Worm (Caenorhabditis elegans): Measurements from ENCODE around the gene spr-1.

The spr-1 gene

DNA sequence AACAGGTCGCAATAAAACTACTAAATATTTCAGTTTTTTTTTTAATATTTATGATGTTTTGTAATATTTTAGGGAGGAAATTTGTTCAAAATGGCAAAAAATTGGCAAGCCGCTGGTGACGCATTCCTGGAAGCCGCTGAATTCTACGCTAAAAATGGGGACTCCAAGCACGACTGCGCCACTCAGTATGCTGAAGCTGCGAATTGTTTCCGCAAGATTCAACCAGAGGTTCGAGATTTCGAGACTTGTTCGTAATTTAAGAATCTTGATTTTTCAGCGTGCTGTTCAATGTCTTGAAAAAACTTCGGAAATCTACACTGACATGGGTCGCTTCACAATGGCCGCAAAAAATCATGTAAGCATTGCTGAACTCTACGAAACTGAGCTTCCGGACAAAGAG lies 2.5 kb upstream of the spr-1 start:
- 0 out of 2 replicates have a peak, but pooled peaks have one; percentile 57 for TF ChIP-seq hsf-1 (GFP tag; IDR thresholded peaks at IDR 0.05)
- no peak for TF ChIP-seq nhr-80 (tag; optimal IDR thresholded peaks at IDR 0.05)
- TF ChIP-seq cebp-1 (GFP tag; IDR thresholded peaks at IDR 0.05): no peak
- TF ChIP-seq cebp-1 (tag; optimal IDR thresholded peaks at IDR 0.05): peak; percentile 9
- TF ChIP-seq fkh-3 (tag; optimal IDR thresholded peaks at IDR 0.05): no peak
- TF ChIP-seq lin-26 (GFP tag; IDR thresholded peaks at IDR 0.05): 0 out of 2 replicates have a peak, but pooled peaks have one; percentile 40
- no peak for TF ChIP-seq repo-1 (tag; optimal IDR thresholded peaks at IDR 0.05)
- TF ChIP-seq snpc-4 (GFP tag; optimal IDR thresholded peaks at IDR 0.05): no peak
- TF ChIP-seq snpc-4 (tag; optimal IDR thresholded peaks at IDR 0.05): peak in 1 of 4 experiments; percentile 5
- peak; percentile 56; the same call in 1 of the 2 replicates for TF ChIP-seq B0336.3 (GFP tag; IDR thresholded peaks at IDR 0.05)
- no peak for TF ChIP-seq aptf-2 (GFP tag; conservative IDR thresholded peaks at IDR 0.05)
- TF ChIP-seq ceh-91 (GFP tag; IDR thresholded peaks at IDR 0.05): no peak
- TF ChIP-seq attf-6 (GFP tag; IDR thresholded peaks at IDR 0.05): 0 out of 2 replicates have a peak, but pooled peaks have one; percentile 33
- TF ChIP-seq madf-6 (GFP tag; IDR thresholded peaks at IDR 0.05): no peak
- no peak for TF ChIP-seq F22D6.2 (tag; optimal IDR thresholded peaks at IDR 0.05)
- TF ChIP-seq efl-1 (GFP tag; optimal IDR thresholded peaks at IDR 0.05): no peak
- TF ChIP-seq ceh-79 (tag; optimal IDR thresholded peaks at IDR 0.05): no peak
- TF ChIP-seq hmg-1.2 (GFP tag; IDR thresholded peaks at IDR 0.05): 0 out of 2 replicates have a peak, but pooled peaks have one; percentile 3
- TF ChIP-seq nfyb-1 (GFP tag; IDR thresholded peaks at IDR 0.05): 0 out of 2 replicates have a peak, but pooled peaks have one; percentile 48

DNA sequence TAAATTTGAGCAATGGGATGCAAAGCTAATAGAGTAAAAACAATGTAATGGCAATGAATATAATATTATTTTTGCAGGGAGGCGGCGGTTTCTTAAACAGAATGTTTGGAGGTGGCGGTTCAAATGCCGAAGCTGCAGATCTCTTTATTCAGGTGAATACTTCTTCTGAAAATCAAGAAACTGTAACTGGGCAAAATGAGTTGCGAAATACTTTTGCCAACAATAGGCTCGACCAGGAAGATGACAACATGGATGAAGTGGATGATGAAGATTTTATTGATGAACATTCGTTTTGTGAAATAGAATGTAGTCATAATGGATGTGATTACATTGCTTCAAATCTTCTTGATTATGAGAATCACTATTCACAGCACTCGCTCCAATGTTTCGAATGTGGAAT lies 1.7 kb upstream of the spr-1 start:
- 0 out of 2 replicates have a peak, but pooled peaks have one; percentile 62 for TF ChIP-seq madf-3 (GFP tag; IDR thresholded peaks at IDR 0.05)
- no peak for TF ChIP-seq cebp-1 (GFP tag; IDR thresholded peaks at IDR 0.05)
- peak; percentile 59 for TF ChIP-seq cebp-1 (tag; optimal IDR thresholded peaks at IDR 0.05)
- TF ChIP-seq hlh-26 (GFP tag; conservative IDR thresholded peaks at IDR 0.05): no peak
- TF ChIP-seq madf-6 (GFP tag; IDR thresholded peaks at IDR 0.05): 0 out of 2 replicates have a peak, but pooled peaks have one; percentile 14
- no peak for TF ChIP-seq lin-40 (tag; optimal IDR thresholded peaks at IDR 0.05)

DNA sequence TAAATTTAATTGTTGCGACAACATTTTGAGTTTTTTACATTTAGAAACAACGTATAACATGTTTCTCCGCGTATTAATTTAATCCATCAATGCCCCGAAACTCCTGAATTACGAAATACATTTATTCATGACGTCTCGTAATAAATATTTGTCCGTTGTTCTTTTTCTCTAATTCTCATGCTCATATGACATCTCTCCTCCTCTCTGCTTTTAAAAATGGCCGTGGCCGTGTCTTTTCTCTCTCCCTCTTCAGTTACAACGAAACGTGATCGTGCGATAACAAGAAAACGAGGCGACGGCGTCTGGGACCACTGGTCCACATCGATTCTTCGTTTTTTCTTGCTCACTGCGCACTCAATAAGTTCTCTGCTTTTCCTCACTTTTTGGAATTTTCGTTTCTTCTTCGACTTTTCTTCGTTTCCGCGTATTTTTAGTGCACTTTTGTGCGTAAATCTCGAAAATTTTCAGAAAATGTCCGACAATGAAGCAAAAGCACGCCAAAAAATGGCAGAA lies 1.1 kb upstream of the spr-1 start, which contains the start of gene snap-1:
TSS of gene snap-1 (plus strand) at position 463 of the 513 bp plus-strand sequence.
- TF ChIP-seq Y53G8AR.9 (GFP tag; conservative IDR thresholded peaks at IDR 0.05) (no peak), B0336.3 (GFP tag; IDR thresholded peaks at IDR 0.05) (no peak), F23B12.7 (tag; optimal IDR thresholded peaks at IDR 0.05; ENCODE audit: insufficient read depth) (no peak), nhr-80 (tag; optimal IDR thresholded peaks at IDR 0.05) (peak; percentile 16), nhr-90 (tag; optimal IDR thresholded peaks at IDR 0.05) (no peak), madf-3 (GFP tag; IDR thresholded peaks at IDR 0.05) (no peak), nhr-179 (tag; optimal IDR thresholded peaks at IDR 0.05) (no peak), snpc-4 (GFP tag; optimal IDR thresholded peaks at IDR 0.05) (no peak), snpc-4 (tag; optimal IDR thresholded peaks at IDR 0.05) (no peak), ama-1 (optimal IDR thresholded peaks at IDR 0.05) (peak; percentile 44), ama-1 (GFP tag; optimal IDR thresholded peaks at IDR 0.05) (no peak), hmg-1.2 (GFP tag; IDR thresholded peaks at IDR 0.05) (peak; percentile 45; the same call in 1 of the 2 replicates), C17E4.6 (GFP tag; IDR thresholded peaks at IDR 0.05) (no peak), attf-5 (GFP tag; optimal IDR thresholded peaks at IDR 0.05) (peak; percentile 83), F33H1.4 (GFP tag; IDR thresholded peaks at IDR 0.05) (no peak), Y67H2A.10 (GFP tag; conservative IDR thresholded peaks at IDR 0.05) (no peak), ceh-27 (GFP tag; optimal IDR thresholded peaks at IDR 0.05) (peak; percentile 46), bed-1 (GFP tag; IDR thresholded peaks at IDR 0.05) (no peak), tbx-9 (tag; optimal IDR thresholded peaks at IDR 0.05; ENCODE audit: borderline replicate concordance) (no peak), F52B5.7 (tag; optimal IDR thresholded peaks at IDR 0.05) (no peak), nhr-27 (tag; optimal IDR thresholded peaks at IDR 0.05) (no peak), aptf-3 (GFP tag; IDR thresholded peaks at IDR 0.05) (no peak), nfyb-1 (GFP tag; IDR thresholded peaks at IDR 0.05) (no peak), snpc-1.3 (tag; optimal IDR thresholded peaks at IDR 0.05; ENCODE audit: insufficient read depth) (no peak), nfya-1 (tag; optimal IDR thresholded peaks at IDR 0.05; ENCODE audit: borderline replicate concordance, insufficient read depth) (no peak), mxl-1 (tag; optimal IDR thresholded peaks at IDR 0.05) (no peak), him-1 (tag; optimal IDR thresholded peaks at IDR 0.05) (no peak), attf-6 (GFP tag; IDR thresholded peaks at IDR 0.05) (no peak), ceh-100 (GFP tag; IDR thresholded peaks at IDR 0.05) (no peak), dpl-1 (GFP tag; optimal IDR thresholded peaks at IDR 0.05) (no peak), ztf-3 (GFP tag; optimal IDR thresholded peaks at IDR 0.05) (no peak)
